Fruit fly (Drosophila melanogaster) whole organism, embryonic: ENCODE data around the gene CG10353.

Experiments used
- Awh ChIP-seq: fragments of 200-800 bp; sonication (Bioruptor generic); IDR thresholded peaks from 2 replicates; pipeline ENCODE4, ENCODE4 v1.3.6; 2022; ENCODE audit warnings: missing biosample characterization, missing genetic modification characterization
- BEAF-32 ChIP-seq: fragments of 200-800 bp; sonication (Bioruptor generic); optimal IDR thresholded peaks from 3 replicates; lab custom pipeline; 2017; ENCODE audit warnings: missing biosample characterization, missing genetic modification characterization, mild to moderate bottlenecking, moderate library complexity, missing genetic modification reagents
- CG10274 ChIP-seq: fragments of 200-800 bp; sonication (Bioruptor generic); optimal IDR thresholded peaks from 3 replicates; lab custom pipeline; 2017; ENCODE audit warnings: missing biosample characterization, mild to moderate bottlenecking, missing genetic modification characterization
- CG10462 ChIP-seq: fragments of 200-800 bp; sonication (Bioruptor generic); optimal IDR thresholded peaks from 2 replicates; lab custom pipeline; 2016; ENCODE audit warnings: missing biosample characterization, missing genetic modification characterization
- CG12942 ChIP-seq: fragments of 200-800 bp; sonication (Bioruptor generic); optimal IDR thresholded peaks from 3 replicates; lab custom pipeline; 2016; ENCODE audit warnings: missing biosample characterization, missing genetic modification characterization
- CG14965 ChIP-seq: fragments of 200-800 bp; sonication (Bioruptor generic); optimal IDR thresholded peaks from 2 replicates; lab custom pipeline; 2016; ENCODE audit warnings: missing biosample characterization, missing genetic modification characterization, borderline replicate concordance
- CG15011 ChIP-seq: fragments of 200-800 bp; sonication (Bioruptor generic); optimal IDR thresholded peaks from 3 replicates; lab custom pipeline; 2018; ENCODE audit warnings: missing biosample characterization, mild to moderate bottlenecking, missing genetic modification characterization
- CG15601 ChIP-seq: fragments of 200-800 bp; sonication (Bioruptor generic); optimal IDR thresholded peaks from 3 replicates; lab custom pipeline; 2019; ENCODE audit warnings: missing biosample characterization, mild to moderate bottlenecking, missing genetic modification characterization, moderate library complexity
- CG1603 ChIP-seq: fragments of 200-800 bp; sonication (Bioruptor generic); optimal IDR thresholded peaks from 2 replicates; lab custom pipeline; 2019; ENCODE audit warnings: missing biosample characterization, mild to moderate bottlenecking, missing genetic modification characterization, moderate library complexity
- CG17612 ChIP-seq: fragments of 200-800 bp; sonication (Bioruptor generic); IDR thresholded peaks from 2 replicates; pipeline ENCODE4 v1.3.6; 2022; ENCODE audit warnings: missing biosample characterization, missing genetic modification characterization
- CG18262 ChIP-seq: fragments of 200-800 bp; optimal IDR thresholded peaks from 3 replicates; lab custom pipeline; 2019; ENCODE audit warnings: missing biosample characterization, mild to moderate bottlenecking, missing genetic modification characterization, moderate library complexity
- CG2129 ChIP-seq: fragments of 200-800 bp; sonication (Bioruptor generic); IDR thresholded peaks from 2 replicates; pipeline ENCODE4 v1.3.6; 2022; ENCODE audit warnings: missing biosample characterization, missing genetic modification characterization; ENCODE audit not compliant: partially characterized antibody
- CG31365 ChIP-seq: fragments of 200-800 bp; sonication (Bioruptor generic); optimal IDR thresholded peaks from 2 replicates; lab custom pipeline; 2018; ENCODE audit warnings: missing biosample characterization, mild to moderate bottlenecking, missing genetic modification characterization
- CG33557 ChIP-seq: fragments of 200-800 bp; sonication (Bioruptor generic); optimal IDR thresholded peaks from 2 replicates; lab custom pipeline; 2019; ENCODE audit warnings: missing biosample characterization, mild to moderate bottlenecking, missing genetic modification characterization, moderate library complexity
- CG3407 ChIP-seq: fragments of 200-800 bp; sonication (Bioruptor generic); optimal IDR thresholded peaks from 2 replicates; lab custom pipeline; 2018; ENCODE audit warnings: missing biosample characterization, mild to moderate bottlenecking, missing genetic modification characterization
- CG3726 ChIP-seq: fragments of 200-800 bp; sonication (Bioruptor generic); IDR thresholded peaks from 3 replicates; pipeline ENCODE4, ENCODE4 v1.3.6; 2022; ENCODE audit warnings: missing biosample characterization, missing genetic modification characterization
- CG3847 ChIP-seq: fragments of 200-800 bp; sonication (Bioruptor generic); IDR thresholded peaks from 2 replicates; pipeline ENCODE4 v1.3.6; 2022; ENCODE audit warnings: missing biosample characterization, missing genetic modification characterization
- CG6689 ChIP-seq: fragments of 200-800 bp; sonication (Bioruptor generic); IDR thresholded peaks from 2 replicates; pipeline ENCODE4 v1.3.6; 2022; ENCODE audit warnings: missing biosample characterization, missing genetic modification characterization
- CG6854 ChIP-seq: fragments of 200-800 bp; sonication (Bioruptor generic); optimal IDR thresholded peaks from 3 replicates; lab custom pipeline; 2017; ENCODE audit warnings: missing biosample characterization, mild to moderate bottlenecking, missing genetic modification characterization
- CG7271 ChIP-seq: fragments of 200-800 bp; sonication (Bioruptor generic); optimal IDR thresholded peaks from 2 replicates; lab custom pipeline; 2018; ENCODE audit warnings: missing biosample characterization, mild to moderate bottlenecking, missing genetic modification characterization, moderate library complexity
- CG7928 ChIP-seq: fragments of 200-800 bp; sonication (Bioruptor generic); optimal IDR thresholded peaks from 2 replicates; lab custom pipeline; 2017; ENCODE audit warnings: missing biosample characterization, mild to moderate bottlenecking, missing genetic modification characterization
- CG7963 ChIP-seq: fragments of 200-800 bp; sonication (Bioruptor generic); IDR thresholded peaks from 3 replicates; pipeline ENCODE4 v1.3.6; 2022; ENCODE audit warnings: missing biosample characterization, missing genetic modification characterization; ENCODE audit not compliant: partially characterized antibody
- CG9727 ChIP-seq: fragments of 200-800 bp; sonication (Bioruptor generic); optimal IDR thresholded peaks from 3 replicates; lab custom pipeline; 2017; ENCODE audit warnings: missing biosample characterization, mild to moderate bottlenecking, missing genetic modification characterization
- CoRest ChIP-seq: fragments of 200-800 bp; sonication (Bioruptor generic); optimal IDR thresholded peaks from 3 replicates; lab custom pipeline; 2018; ENCODE audit warnings: missing biosample characterization, mild to moderate bottlenecking, missing genetic modification characterization, moderate library complexity
- Dad ChIP-seq: fragments of 200-800 bp; sonication (Bioruptor generic); optimal IDR thresholded peaks from 3 replicates; lab custom pipeline; 2016; ENCODE audit warnings: missing biosample characterization, missing genetic modification characterization
- Deaf1 ChIP-seq: fragments of 200-800 bp; optimal IDR thresholded peaks from 3 replicates; lab custom pipeline; 2019; ENCODE audit warnings: missing biosample characterization, mild to moderate bottlenecking, missing genetic modification characterization, moderate library complexity
- Doc2 ChIP-seq: fragments of 200-800 bp; sonication (Bioruptor generic); IDR thresholded peaks from 2 replicates; pipeline ENCODE4 v1.3.6; 2022; ENCODE audit warnings: missing biosample characterization, missing genetic modification characterization
- Dref ChIP-seq: fragments of 200-800 bp; sonication (Bioruptor generic); IDR thresholded peaks from 2 replicates; pipeline ENCODE4 v1.3.6; 2022; ENCODE audit warnings: missing biosample characterization, missing genetic modification characterization
- Eip74EF ChIP-seq, 2 experiments: fragments of 200-800 bp in 1 of 2; fragments of >200 bp in 1 of 2; sonication (Bioruptor generic) in 1 of 2; optimal IDR thresholded peaks; 2 replicates each; lab custom pipeline; 2017 to 2019; ENCODE audit warnings: missing biosample characterization in 2 of 2, missing genetic modification characterization in 2 of 2, mild to moderate bottlenecking in 1 of 2, moderate library complexity in 1 of 2
- Ets97D ChIP-seq: fragments of 200-800 bp; sonication (Bioruptor generic); optimal IDR thresholded peaks from 3 replicates; lab custom pipeline; 2016; ENCODE audit warnings: missing biosample characterization, missing genetic modification characterization
- HHEX ChIP-seq: fragments of 200-800 bp; sonication (Bioruptor generic); optimal IDR thresholded peaks from 3 replicates; lab custom pipeline; 2017; ENCODE audit warnings: missing biosample characterization, mild to moderate bottlenecking, missing genetic modification characterization, missing genetic modification reagents
- HLH3B ChIP-seq: fragments of 200-800 bp; sonication (Bioruptor generic); IDR thresholded peaks from 2 replicates; pipeline ENCODE4 v1.3.6; 2022; ENCODE audit warnings: missing biosample characterization, missing genetic modification characterization
- Hmr ChIP-seq: fragments of 200-800 bp; sonication (Bioruptor generic); optimal IDR thresholded peaks from 3 replicates; lab custom pipeline; 2017; ENCODE audit warnings: mild to moderate bottlenecking, missing biosample characterization, missing genetic modification reagents, missing genetic modification characterization
- Med ChIP-seq: fragments of 200-800 bp; sonication (Bioruptor generic); peaks from one replicate; lab custom pipeline; 2016; ENCODE audit warnings: missing biosample characterization, missing genetic modification characterization, mild to moderate bottlenecking, inconsistent platforms, moderate library complexity
- Mrtf ChIP-seq: fragments of 200-800 bp; sonication (Bioruptor generic); IDR thresholded peaks from 3 replicates; pipeline ENCODE4 v1.3.6; 2022; ENCODE audit warnings: missing biosample characterization, missing genetic modification characterization
- Myb ChIP-seq: fragments of 200-800 bp; sonication (Bioruptor generic); optimal IDR thresholded peaks from 2 replicates; lab custom pipeline; 2016; ENCODE audit warnings: missing biosample characterization, missing genetic modification characterization
- PHDP ChIP-seq: fragments of 200-800 bp; sonication (Bioruptor generic); optimal IDR thresholded peaks from 3 replicates; lab custom pipeline; 2018; ENCODE audit warnings: missing biosample characterization, mild to moderate bottlenecking, missing genetic modification characterization, moderate library complexity
- Rfx ChIP-seq: fragments of 200-800 bp; sonication (Bioruptor generic); IDR thresholded peaks from 2 replicates; pipeline ENCODE4 v1.3.6; 2022; ENCODE audit warnings: missing biosample characterization, missing genetic modification characterization
- Sry-δ ChIP-seq: fragments of 200-800 bp; sonication (Bioruptor generic); optimal IDR thresholded peaks from 2 replicates; lab custom pipeline; 2016; ENCODE audit warnings: missing biosample characterization, missing genetic modification characterization
- aop ChIP-seq: fragments of 200-800 bp; sonication (Bioruptor generic); IDR thresholded peaks from 2 replicates; pipeline ENCODE4 v1.3.6; 2022; ENCODE audit warnings: missing biosample characterization, missing genetic modification characterization
- ara ChIP-seq: fragments of 200-800 bp; sonication (Bioruptor generic); IDR thresholded peaks from 2 replicates; pipeline ENCODE4 v1.3.6; 2022; ENCODE audit warnings: missing biosample characterization, missing genetic modification characterization
- ash1 ChIP-seq: fragments of 200-800 bp; sonication (Bioruptor generic); optimal IDR thresholded peaks from 2 replicates; lab custom pipeline; 2018; ENCODE audit warnings: missing biosample characterization, mild to moderate bottlenecking, missing genetic modification characterization
- cato ChIP-seq: fragments of 200-800 bp; sonication (Bioruptor generic); optimal IDR thresholded peaks from 2 replicates; lab custom pipeline; 2016; ENCODE audit warnings: missing biosample characterization, missing genetic modification characterization, borderline replicate concordance
- danr ChIP-seq: fragments of 200-800 bp; sonication (Bioruptor generic); IDR thresholded peaks from 2 replicates; pipeline ENCODE4 v1.3.6; 2022; ENCODE audit warnings: missing biosample characterization, missing genetic modification characterization
- dmrt11E ChIP-seq: fragments of 200-800 bp; sonication (Bioruptor generic); optimal IDR thresholded peaks from 3 replicates; lab custom pipeline; 2018; ENCODE audit warnings: missing biosample characterization, mild to moderate bottlenecking, missing genetic modification characterization, moderate library complexity
- dmrt99B ChIP-seq: fragments of 200-800 bp; sonication (Bioruptor generic); optimal IDR thresholded peaks from 2 replicates; lab custom pipeline; 2018; ENCODE audit warnings: missing biosample characterization, mild to moderate bottlenecking, missing genetic modification characterization, moderate library complexity
- luna ChIP-seq: fragments of 200-800 bp; sonication (Bioruptor generic); optimal IDR thresholded peaks from 2 replicates; lab custom pipeline; 2016; ENCODE audit warnings: missing biosample characterization, missing genetic modification characterization
- sisA ChIP-seq: fragments of 200-800 bp; sonication (Bioruptor generic); IDR thresholded peaks from 2 replicates; pipeline ENCODE4 v1.3.6; 2022; ENCODE audit warnings: missing biosample characterization, missing genetic modification characterization
- slou ChIP-seq: fragments of 200-800 bp; sonication (Bioruptor generic); optimal IDR thresholded peaks from 3 replicates; lab custom pipeline; 2016; ENCODE audit warnings: missing biosample characterization, missing genetic modification characterization
- sqz ChIP-seq: fragments of 200-800 bp; sonication (Bioruptor generic); optimal IDR thresholded peaks from 3 replicates; lab custom pipeline; 2018; ENCODE audit warnings: missing biosample characterization, mild to moderate bottlenecking, missing genetic modification characterization
- wor ChIP-seq: fragments of 200-800 bp; sonication (Bioruptor generic); IDR thresholded peaks from 2 replicates; pipeline ENCODE4 v1.3.6; 2022; ENCODE audit warnings: missing biosample characterization, missing genetic modification characterization

The CG10353 gene

DNA sequence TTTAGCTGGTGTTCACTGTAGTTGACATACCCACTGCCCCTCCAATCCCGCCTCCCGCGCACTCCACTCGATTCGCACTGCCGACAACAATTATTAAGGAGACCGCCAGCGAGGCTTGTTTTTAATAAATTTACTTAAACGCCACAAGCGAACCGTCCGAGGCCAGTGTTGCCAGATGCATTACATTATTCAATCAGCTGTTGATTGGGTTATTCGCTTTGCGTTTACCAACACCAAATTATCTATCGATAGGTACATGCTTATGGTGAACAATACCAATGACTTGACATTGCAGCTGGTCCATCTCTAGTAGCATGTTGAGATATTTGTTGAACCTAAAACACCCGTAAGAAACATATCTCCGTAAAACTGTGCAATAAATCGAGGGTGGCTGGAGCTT, at the start of gene CG10353, which contains the start of gene SelG (continued):
- TF ChIP-seq CG14965 (no peak), BEAF-32 (GFP tag; lab: Kevin White, UChicago) (peak; percentile 86), CG10274 (GFP tag; lab: Kevin White, UChicago) (no peak), slou (no peak), PHDP (tag; lab: Kevin White, UChicago) (peak; percentile 21), Doc2 (GFP tag; lab: Robert Waterston, UW) (no peak), CG6854 (no peak), sqz (GFP tag; lab: Kevin White, UChicago) (peak; percentile 21), CG3726 (GFP tag; lab: Robert Waterston, UW) (no peak), ara (no peak), Eip74EF (GFP tag; optimal IDR thresholded peaks at IDR 0.05; lab: Kevin White, UChicago) (no peak), dmrt11E (tag; lab: Kevin White, UChicago) (peak; percentile 17), dmrt99B (tag; lab: Kevin White, UChicago) (no peak), wor (GFP tag; lab: Robert Waterston, UW) (no peak), Myb (GFP tag; lab: Kevin White, UChicago) (peak; percentile 59), CG15011 (GFP tag; lab: Kevin White, UChicago) (no peak), Sry-δ (GFP tag; lab: Kevin White, UChicago) (peak; percentile 95), CG33557 (GFP tag; lab: Kevin White, UChicago) (no peak), Awh (GFP tag; lab: Robert Waterston, UW) (no peak), danr (GFP tag; lab: Robert Waterston, UW) (no peak), Hmr (peak; percentile 32), Dref (GFP tag; lab: Robert Waterston, UW) (peak; percentile 77), Med (GFP tag; lab: Kevin White, UChicago) (peak; percentile 94), HHEX (GFP tag; lab: Kevin White, UChicago) (peak; percentile 2), Deaf1 (tag; lab: Kevin White, UChicago) (peak; percentile 9), CG7963 (GFP tag; lab: Robert Waterston, UW) (peak; percentile 63; the same call in 2 of the 3 replicates), CG17612 (GFP tag; lab: Robert Waterston, UW) (no peak), CG10462 (GFP tag; lab: Kevin White, UChicago) (no peak), Mrtf (GFP tag; lab: Robert Waterston, UW) (no peak), CG6689 (GFP tag; lab: Robert Waterston, UW) (no peak), Ets97D (peak; percentile 65), CG7271 (tag; lab: Kevin White, UChicago) (no peak), CG9727 (no peak), CG3407 (GFP tag; lab: Kevin White, UChicago) (no peak), cato (no peak), CG31365 (no peak), sisA (GFP tag; lab: Robert Waterston, UW) (no peak), luna (no peak), Dad (peak; percentile 60), CoRest (tag; lab: Kevin White, UChicago) (peak; percentile 0), CG18262 (peak; percentile 18), Rfx (peak; percentile 59), ash1 (GFP tag; lab: Kevin White, UChicago) (peak; percentile 10), CG1603 (peak; percentile 80), CG15601 (tag; lab: Kevin White, UChicago) (peak; percentile 47), CG12942 (GFP tag; lab: Kevin White, UChicago) (peak; percentile 36), CG3847 (GFP tag; lab: Robert Waterston, UW) (peak; percentile 68), HLH3B (GFP tag; lab: Robert Waterston, UW) (no peak), CG7928 (GFP tag; lab: Kevin White, UChicago) (no peak), aop (no peak), CG2129 (peak; percentile 52)
